Worm (Caenorhabditis elegans): ENCODE measurements around the gene mmab-1.

mmab-1 gene

DNA sequence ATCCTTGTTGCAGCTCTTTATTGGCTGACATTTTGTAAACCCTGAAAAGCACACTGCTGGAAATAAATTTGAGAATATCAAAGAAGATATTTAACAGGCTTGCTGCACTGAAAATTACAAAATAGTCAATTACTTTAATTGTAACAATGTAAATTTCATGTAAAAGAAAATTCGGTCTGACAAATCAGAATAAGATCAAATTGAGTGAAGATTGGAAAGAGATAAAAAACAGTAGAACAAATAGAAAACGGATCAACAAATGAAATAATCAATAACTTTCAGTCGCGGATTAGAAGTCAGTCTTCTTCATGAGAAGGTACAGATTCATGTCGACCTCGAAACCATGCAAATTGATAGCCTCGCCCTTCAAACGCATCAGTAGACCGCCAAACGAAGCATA, 4.8 kb downstream of the mmab-1 start, which contains the start of gene rars-1:
Gene rars-1, minus strand, starts transcription at position 101 of the 400 bp plus-strand sequence.
- TF ChIP-seq drap-1 (GFP tag; optimal IDR thresholded peaks at IDR 0.05) (no peak), nhr-12 (tag; optimal IDR thresholded peaks at IDR 0.05) (no peak), nhr-76 (tag; optimal IDR thresholded peaks at IDR 0.05) (no peak), elt-1 (tag; optimal IDR thresholded peaks at IDR 0.05; ENCODE audit: borderline replicate concordance, insufficient read depth) (no peak), ces-1 (GFP tag; optimal IDR thresholded peaks at IDR 0.05) (no peak), zip-8 (tag; optimal IDR thresholded peaks at IDR 0.05) (no peak), lin-13 (tag; optimal IDR thresholded peaks at IDR 0.05) (no peak), nhr-2 (tag; optimal IDR thresholded peaks at IDR 0.05) (no peak), unc-62 (GFP tag; optimal IDR thresholded peaks at IDR 0.05) (no peak)

- TF ChIP-seq unc-120 (tag; optimal IDR thresholded peaks at IDR 0.05; ENCODE audit: poor library complexity, severe bottlenecking): no peak
- no peak for TF ChIP-seq elt-1 (tag; optimal IDR thresholded peaks at IDR 0.05; ENCODE audit: borderline replicate concordance, insufficient read depth)
- TF ChIP-seq ces-1 (GFP tag; optimal IDR thresholded peaks at IDR 0.05): no peak
- TF ChIP-seq tbx-8 (GFP tag; optimal IDR thresholded peaks at IDR 0.05): no peak
- TF ChIP-seq zip-8 (tag; optimal IDR thresholded peaks at IDR 0.05): no peak
- TF ChIP-seq ham-2 (GFP tag; optimal IDR thresholded peaks at IDR 0.05): no peak
- no peak for TF ChIP-seq bed-3 (GFP tag; optimal IDR thresholded peaks at IDR 0.05)
- no peak for TF ChIP-seq snpc-4 (tag; optimal IDR thresholded peaks at IDR 0.05)
- TF ChIP-seq ztf-11 (tag; optimal IDR thresholded peaks at IDR 0.05): no peak
- TF ChIP-seq mep-1 (tag; optimal IDR thresholded peaks at IDR 0.05): no peak
- TF ChIP-seq elt-3 (tag; optimal IDR thresholded peaks at IDR 0.05): no peak
Observed at ce11 chrIII:4913736-4914135, 8.2 kb downstream of the mmab-1 start.

ce11 chrIII:4912317-4912716, 9.6 kb downstream of the mmab-1 start, which contains the start of the genes F26F4.9 and cee-1:
Gene F26F4.9, minus strand, starts transcription at chrIII:4912521.
Gene cee-1, plus strand, starts transcription at chrIII:4912699.
- TF ChIP-seq flh-1 (GFP tag; optimal IDR thresholded peaks at IDR 0.05) (no peak), nhr-2 (tag; optimal IDR thresholded peaks at IDR 0.05) (no peak), zip-8 (tag; optimal IDR thresholded peaks at IDR 0.05) (no peak), ceh-83 (GFP tag; optimal IDR thresholded peaks at IDR 0.05) (no peak), ces-1 (GFP tag; optimal IDR thresholded peaks at IDR 0.05) (peak; percentile 37), ham-2 (GFP tag; optimal IDR thresholded peaks at IDR 0.05) (no peak), pha-4 (tag; optimal IDR thresholded peaks at IDR 0.05) (no peak), unc-62 (GFP tag; optimal IDR thresholded peaks at IDR 0.05) (no peak), elt-1 (tag; optimal IDR thresholded peaks at IDR 0.05; ENCODE audit: borderline replicate concordance, insufficient read depth) (no peak), sptf-1 (tag; optimal IDR thresholded peaks at IDR 0.05) (peak; percentile 17), sem-2 (GFP tag; optimal IDR thresholded peaks at IDR 0.05) (no peak), snpc-4 (tag; optimal IDR thresholded peaks at IDR 0.05) (no peak), mls-2 (tag; optimal IDR thresholded peaks at IDR 0.05) (no peak), mep-1 (tag; optimal IDR thresholded peaks at IDR 0.05) (no peak), mab-5 (tag; optimal IDR thresholded peaks at IDR 0.05) (no peak)

- no peak for TF ChIP-seq mab-5 (tag; optimal IDR thresholded peaks at IDR 0.05)
Observed at ce11 chrIII:4910956-4911355, 11.0 kb downstream of the mmab-1 start, which contains the start of gene F26F4.2. Gene F26F4.2, plus strand, starts transcription at chrIII:4911256.

DNA sequence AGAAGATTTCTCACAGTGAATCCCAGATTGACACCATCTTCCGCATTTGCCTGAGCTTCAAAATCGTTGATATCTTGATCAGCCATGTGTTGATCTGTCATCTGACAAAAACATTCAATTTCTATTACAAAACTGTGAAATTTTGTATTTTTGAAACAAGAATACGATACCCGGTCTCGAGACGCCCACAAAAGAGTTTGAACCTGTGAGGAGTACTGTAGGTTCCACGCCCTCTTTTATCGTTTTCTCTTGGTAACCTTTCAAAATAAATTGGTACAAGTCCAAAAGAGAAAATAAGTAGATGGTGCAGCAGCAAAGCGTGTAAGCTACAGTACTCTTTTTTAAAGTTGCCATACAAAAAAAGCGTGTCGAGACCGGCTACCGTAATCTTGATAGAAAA, 12.0 kb downstream of the mmab-1 start, which contains the start of gene F26F4.12:
Gene F26F4.12, minus strand, starts transcription at position 101 of the 400 bp plus-strand sequence.
- TF ChIP-seq zip-8 (tag; optimal IDR thresholded peaks at IDR 0.05) (no peak), nhr-28 (tag; optimal IDR thresholded peaks at IDR 0.05) (no peak), mls-2 (tag; optimal IDR thresholded peaks at IDR 0.05) (no peak), M03D4.4 (tag; optimal IDR thresholded peaks at IDR 0.05) (no peak)

DNA sequence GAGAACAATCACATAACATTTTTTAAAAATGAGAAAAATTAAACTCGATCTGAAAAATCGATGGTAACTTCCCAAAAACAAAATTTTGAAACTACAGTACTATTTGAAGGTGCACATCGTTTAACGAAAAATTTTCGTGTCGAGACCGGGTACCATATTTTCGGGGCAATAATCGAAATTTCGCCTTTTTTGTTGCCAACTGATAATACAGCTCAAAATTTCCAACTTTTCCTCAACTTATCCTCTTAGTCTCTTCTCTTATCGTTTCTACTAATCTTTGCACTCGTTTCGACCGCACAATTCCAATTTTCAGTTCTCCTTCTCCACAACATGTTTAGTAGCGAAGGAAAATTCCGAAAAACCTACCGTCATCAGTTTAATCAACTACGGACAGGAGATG, 15.0 kb downstream of the mmab-1 start, which contains the start of gene rom-1:
Gene rom-1, plus strand, starts transcription at position 301 of the 400 bp plus-strand sequence.
- TF ChIP-seq nhr-2 (tag; optimal IDR thresholded peaks at IDR 0.05) (no peak), mep-1 (tag; optimal IDR thresholded peaks at IDR 0.05) (no peak), cnd-1 (tag; optimal IDR thresholded peaks at IDR 0.05) (no peak), elt-1 (tag; optimal IDR thresholded peaks at IDR 0.05; ENCODE audit: borderline replicate concordance, insufficient read depth) (no peak), flh-1 (GFP tag; optimal IDR thresholded peaks at IDR 0.05) (no peak), M03D4.4 (tag; optimal IDR thresholded peaks at IDR 0.05) (no peak), tbx-8 (GFP tag; optimal IDR thresholded peaks at IDR 0.05) (no peak), unc-39 (tag; optimal IDR thresholded peaks at IDR 0.05) (no peak), hlh-1 (tag; optimal IDR thresholded peaks at IDR 0.05) (no peak), ceh-43 (GFP tag; optimal IDR thresholded peaks at IDR 0.05) (no peak), mab-5 (tag; optimal IDR thresholded peaks at IDR 0.05) (no peak), bed-3 (GFP tag; optimal IDR thresholded peaks at IDR 0.05) (no peak), nhr-237 (tag; optimal IDR thresholded peaks at IDR 0.05) (no peak), ceh-83 (GFP tag; optimal IDR thresholded peaks at IDR 0.05) (no peak), blmp-1 (tag; optimal IDR thresholded peaks at IDR 0.05) (no peak), lin-13 (tag; optimal IDR thresholded peaks at IDR 0.05) (no peak), snpc-4 (tag; optimal IDR thresholded peaks at IDR 0.05) (no peak)
